Fruit fly (Drosophila melanogaster) whole organism: Measurements from ENCODE around the gene Gos28.

ENCODE experiments used
- CG8478 ChIP-seq: fragments of >200 bp; optimal IDR thresholded peaks from 2 replicates; lab custom pipeline; 2018; ENCODE audit warnings: inconsistent platforms
- Dll ChIP-seq: fragments of >200 bp; optimal IDR thresholded peaks from 2 replicates; lab custom pipeline; 2017
- EcR ChIP-seq, 2 experiments: fragments of >200 bp; optimal IDR thresholded peaks; 2 replicates each; lab custom pipeline; 2017; ENCODE audit warnings: missing biosample characterization in 2 of 2, missing genetic modification characterization in 2 of 2, missing genetic modification reagents in 2 of 2
- pan ChIP-seq: fragments of >200 bp; optimal IDR thresholded peaks from 2 replicates; lab custom pipeline; 2017
- psq ChIP-seq: fragments of >200 bp; optimal IDR thresholded peaks from 2 replicates; lab custom pipeline; 2017
- usp ChIP-seq: fragments of >200 bp; optimal IDR thresholded peaks from 2 replicates; lab custom pipeline; 2017; ENCODE audit warnings: missing biosample characterization, missing genetic modification characterization, mixed read lengths

DNA sequence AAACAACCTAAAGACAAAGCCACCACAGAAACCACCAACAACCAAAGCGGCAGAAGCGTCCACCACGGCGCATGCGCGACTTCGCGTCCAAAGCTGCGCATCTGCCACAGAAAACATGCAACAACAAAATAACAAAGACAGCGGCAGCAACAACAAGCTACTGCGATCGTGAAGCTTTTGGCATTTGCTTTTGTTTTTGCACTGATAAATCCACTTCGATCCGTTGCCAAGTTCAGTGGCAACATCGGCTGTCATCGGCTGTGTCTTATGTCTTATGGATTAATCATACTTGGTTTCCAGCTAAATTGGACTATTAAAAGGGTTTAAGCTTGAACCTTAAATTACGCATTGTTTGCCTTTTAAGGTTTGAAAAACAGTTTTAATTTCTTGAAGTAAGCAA, 29.1 kb downstream of the Gos28 start, which contains the start of gene Muc91C:
- TF ChIP-seq psq (no peak), EcR (GFP tag; optimal IDR thresholded peaks at IDR 0.05; lab: Kevin White, UChicago) (no peak), usp (no peak), CG8478 (lab: Kevin White, UChicago) (no peak), pan (no peak), Dll (lab: Kevin White, UChicago) (no peak)
